Worm (Caenorhabditis elegans): Measurements from ENCODE around the gene F26C11.4.
A peak's percentile ranks its signal among the peaks of the same experiment; 100 is the strongest.
"Not testable (repeated sequence)": the region's sequence is repeated elsewhere in the genome, so short reads cannot be mapped to it uniquely, and the experiment has no call there.

The F26C11.4 gene

DNA sequence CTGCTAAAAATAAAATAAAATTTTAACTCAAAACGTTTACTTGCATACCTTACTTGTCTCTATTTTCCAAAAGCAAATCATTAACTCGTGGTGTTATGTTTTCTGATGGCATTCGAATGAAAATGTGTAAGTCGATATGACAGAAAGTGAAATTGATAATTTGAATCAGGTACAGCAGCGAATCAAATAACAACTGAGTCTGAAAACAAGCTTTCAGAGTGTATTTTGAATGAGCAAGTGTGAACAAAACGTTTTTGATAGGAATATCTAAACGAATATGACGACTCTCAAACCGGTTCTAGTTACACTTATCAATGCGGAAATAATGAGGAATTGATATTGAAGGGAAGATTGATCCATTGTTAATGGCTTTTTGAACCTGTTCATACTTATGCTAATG is 45.0 kb downstream of the F26C11.4 start, which contains the start of gene chil-7:
Gene chil-7 (minus strand): TSS at position 112 of the 400 bp plus-strand sequence.
- TF ChIP-seq hlh-30 (tag; optimal IDR thresholded peaks at IDR 0.05; ENCODE audit: insufficient read depth) (no peak), sox-2 (GFP tag; IDR thresholded peaks at IDR 0.05) (no peak), ceh-34 (tag; optimal IDR thresholded peaks at IDR 0.05) (no peak), zip-5 (tag; optimal IDR thresholded peaks at IDR 0.05) (no peak), elt-4 (tag; optimal IDR thresholded peaks at IDR 0.05) (no peak)

DNA sequence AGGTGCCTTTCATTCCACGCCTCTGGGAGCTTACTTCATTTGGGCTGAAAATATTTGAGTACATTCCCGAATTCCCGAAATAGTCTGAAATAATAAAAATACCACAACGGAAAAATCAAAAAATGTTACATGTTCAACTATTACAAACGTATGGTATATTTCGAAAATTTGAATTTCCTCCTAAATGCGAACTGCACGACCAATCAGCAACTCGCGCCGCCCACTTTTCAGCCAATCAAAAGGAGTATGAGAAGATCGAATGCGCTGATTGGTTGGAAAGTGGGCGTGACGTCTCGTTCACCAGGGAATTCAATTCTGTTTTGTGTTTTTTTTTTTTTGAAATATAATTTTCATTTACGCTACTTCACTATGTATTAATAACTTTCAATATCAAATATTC is 47.4 kb downstream of the F26C11.4 start, which contains the start of gene old-1:
Gene old-1 (minus strand): TSS at position 50 of the 400 bp plus-strand sequence.
- TF ChIP-seq tbx-7 (tag; optimal IDR thresholded peaks at IDR 0.05) (no peak), ceh-14 (tag; optimal IDR thresholded peaks at IDR 0.05) (no peak), nfya-1 (tag; optimal IDR thresholded peaks at IDR 0.05) (peak; percentile 65), ama-1 (optimal IDR thresholded peaks at IDR 0.05) (no peak), ets-4 (tag; optimal IDR thresholded peaks at IDR 0.05) (no peak)

DNA sequence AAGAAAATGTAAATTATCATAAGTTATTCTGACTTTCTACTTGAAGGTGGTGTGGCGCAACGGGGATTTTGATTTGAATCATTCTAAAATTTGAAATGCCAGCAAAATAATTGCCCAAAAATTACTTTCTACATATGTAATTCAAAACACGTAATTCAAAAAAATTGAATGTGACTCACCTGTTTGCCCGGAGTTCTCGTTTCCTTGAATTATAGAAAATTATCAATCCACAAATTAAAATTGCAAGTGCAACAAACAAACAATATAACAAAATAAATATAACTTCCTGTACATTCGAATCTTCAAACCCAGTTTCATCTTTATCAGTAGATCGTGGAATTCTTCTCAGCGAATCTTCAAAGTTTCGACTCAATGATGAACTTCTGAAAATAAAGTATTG is 47.9 kb downstream of the F26C11.4 start:
- TF ChIP-seq elt-2 (tag; optimal IDR thresholded peaks at IDR 0.05): no peak
- no peak for TF ChIP-seq ahr-1 (tag; optimal IDR thresholded peaks at IDR 0.05)
- no peak for TF ChIP-seq hlh-6 (tag; optimal IDR thresholded peaks at IDR 0.05)
- TF ChIP-seq eyg-1 (tag; optimal IDR thresholded peaks at IDR 0.05): no peak
- no peak for TF ChIP-seq hlh-13 (GFP tag; optimal IDR thresholded peaks at IDR 0.05)
- no peak for TF ChIP-seq unc-55 (GFP tag; optimal IDR thresholded peaks at IDR 0.05)
- no peak for TF ChIP-seq zip-5 (tag; optimal IDR thresholded peaks at IDR 0.05)
- no peak for TF ChIP-seq pha-2 (tag; optimal IDR thresholded peaks at IDR 0.05)
- no peak for TF ChIP-seq ref-2 (tag; optimal IDR thresholded peaks at IDR 0.05)
- TF ChIP-seq ceh-9 (tag; optimal IDR thresholded peaks at IDR 0.05): no peak
- no peak for TF ChIP-seq unc-3 (GFP tag; conservative IDR thresholded peaks at IDR 0.05)
- no peak for TF ChIP-seq unc-3 (tag; optimal IDR thresholded peaks at IDR 0.05)
- TF ChIP-seq syd-9 (tag; optimal IDR thresholded peaks at IDR 0.05): no peak
- no peak for TF ChIP-seq mec-3 (tag; optimal IDR thresholded peaks at IDR 0.05; ENCODE audit: borderline replicate concordance)
- no peak for TF ChIP-seq T23F11.4 (GFP tag; optimal IDR thresholded peaks at IDR 0.05)

DNA sequence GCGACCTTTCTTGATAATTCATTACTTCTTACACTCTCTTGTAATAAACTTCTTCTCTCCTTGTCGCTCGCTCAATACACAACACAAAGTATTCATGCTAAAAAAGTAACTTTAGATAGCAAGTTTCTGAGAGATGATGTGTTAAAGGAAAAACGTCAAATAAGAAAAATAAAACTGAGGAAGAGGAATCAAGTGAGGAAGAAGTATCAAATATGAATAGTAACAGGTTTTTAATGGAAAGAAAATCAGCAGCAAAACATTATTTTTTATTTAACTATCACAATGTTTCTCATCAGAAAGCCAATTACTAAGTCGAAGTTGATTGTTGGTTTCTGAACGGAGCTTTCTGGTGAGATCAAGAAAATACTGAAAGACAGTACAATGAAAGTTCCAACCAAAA is 49.7 kb downstream of the F26C11.4 start, which contains the start of gene chil-1:
Gene chil-1 (minus strand): TSS at position 101 of the 400 bp plus-strand sequence.
- not testable (repeated sequence) for TF ChIP-seq madf-2 (tag; optimal IDR thresholded peaks at IDR 0.05); ceh-18 (tag; optimal IDR thresholded peaks at IDR 0.05); hlh-30 (tag; optimal IDR thresholded peaks at IDR 0.05; ENCODE audit: insufficient read depth)

Data from whole organism, late embryonic.